Fruit fly (Drosophila melanogaster) whole organism, embryonic: Measurements from ENCODE around the gene CG5376.

ENCODE experiments used
- Blimp-1 ChIP-seq: fragments of 200-800 bp; sonication (Bioruptor generic); optimal IDR thresholded peaks from 3 replicates; lab custom pipeline; 2018; ENCODE audit warnings: missing biosample characterization, missing genetic modification characterization, mild to moderate bottlenecking, moderate library complexity, missing genetic modification reagents
- CG11093 ChIP-seq: fragments of 200-800 bp; sonication (Bioruptor generic); IDR thresholded peaks from 3 replicates; pipeline ENCODE4 v1.3.6; 2022; ENCODE audit warnings: missing biosample characterization, missing genetic modification characterization
- CG13123 ChIP-seq: fragments of 200-800 bp; sonication (Bioruptor generic); optimal IDR thresholded peaks from 2 replicates; lab custom pipeline; 2016; ENCODE audit warnings: missing biosample characterization, missing genetic modification characterization
- CG14441 ChIP-seq: fragments of 200-800 bp; sonication (Bioruptor generic); IDR thresholded peaks from 2 replicates; pipeline ENCODE4 v1.3.6; 2022; ENCODE audit warnings: missing biosample characterization, missing genetic modification characterization
- CG15479 ChIP-seq: fragments of 200-800 bp; sonication (Bioruptor generic); optimal IDR thresholded peaks from 3 replicates; lab custom pipeline; 2019; ENCODE audit warnings: missing biosample characterization, mild to moderate bottlenecking, missing genetic modification characterization, moderate library complexity
- CG1603 ChIP-seq: fragments of 200-800 bp; sonication (Bioruptor generic); optimal IDR thresholded peaks from 2 replicates; lab custom pipeline; 2019; ENCODE audit warnings: missing biosample characterization, mild to moderate bottlenecking, missing genetic modification characterization, moderate library complexity
- CG17568 ChIP-seq: fragments of 200-800 bp; sonication (Bioruptor generic); optimal IDR thresholded peaks from 2 replicates; lab custom pipeline; 2018; ENCODE audit warnings: missing biosample characterization, mild to moderate bottlenecking, missing genetic modification characterization, moderate library complexity
- CG17802 ChIP-seq: fragments of 200-800 bp; sonication (Bioruptor generic); optimal IDR thresholded peaks from 2 replicates; lab custom pipeline; 2018; ENCODE audit warnings: missing biosample characterization, mild to moderate bottlenecking, missing genetic modification characterization, moderate library complexity
- CG2120 ChIP-seq: fragments of 200-800 bp; sonication (Bioruptor generic); optimal IDR thresholded peaks from 3 replicates; lab custom pipeline; 2016; ENCODE audit warnings: missing biosample characterization, missing genetic modification characterization
- CG2129 ChIP-seq: fragments of 200-800 bp; sonication (Bioruptor generic); IDR thresholded peaks from 2 replicates; pipeline ENCODE4 v1.3.6; 2022; ENCODE audit warnings: missing biosample characterization, missing genetic modification characterization; ENCODE audit not compliant: partially characterized antibody
- CG4360 ChIP-seq: fragments of 200-800 bp; sonication (Bioruptor generic); IDR thresholded peaks from 2 replicates; pipeline ENCODE4 v1.3.6; 2022; ENCODE audit warnings: missing biosample characterization, missing genetic modification characterization
- CG4820 ChIP-seq: fragments of 200-800 bp; sonication (Bioruptor generic); optimal IDR thresholded peaks from 3 replicates; lab custom pipeline; 2016; ENCODE audit warnings: missing biosample characterization, missing genetic modification characterization
- CG6654 ChIP-seq: fragments of 200-800 bp; sonication (Bioruptor generic); optimal IDR thresholded peaks from 2 replicates; lab custom pipeline; 2017; ENCODE audit warnings: missing biosample characterization, mild to moderate bottlenecking, missing genetic modification characterization
- CG6854 ChIP-seq: fragments of 200-800 bp; sonication (Bioruptor generic); optimal IDR thresholded peaks from 3 replicates; lab custom pipeline; 2017; ENCODE audit warnings: missing biosample characterization, mild to moderate bottlenecking, missing genetic modification characterization
- CG7786 ChIP-seq: fragments of 200-800 bp; sonication (Bioruptor generic); optimal IDR thresholded peaks from 2 replicates; lab custom pipeline; 2016; ENCODE audit warnings: missing biosample characterization, missing genetic modification characterization
- CG8281 ChIP-seq: fragments of 200-800 bp; sonication (Bioruptor generic); optimal IDR thresholded peaks from 2 replicates; lab custom pipeline; 2018; ENCODE audit warnings: missing biosample characterization, mild to moderate bottlenecking, missing genetic modification characterization, moderate library complexity
- CG8765 ChIP-seq: fragments of 200-800 bp; sonication (Bioruptor generic); IDR thresholded peaks from 2 replicates; pipeline ENCODE4 v1.3.6; 2022; ENCODE audit warnings: missing biosample characterization, missing genetic modification characterization
- CG8944 ChIP-seq: fragments of 200-800 bp; sonication (Bioruptor generic); optimal IDR thresholded peaks from 3 replicates; lab custom pipeline; 2016; ENCODE audit warnings: missing biosample characterization, missing genetic modification characterization
- Camta ChIP-seq: fragments of 200-800 bp; sonication (Bioruptor generic); optimal IDR thresholded peaks from 2 replicates; lab custom pipeline; 2016; ENCODE audit warnings: missing biosample characterization, missing genetic modification characterization
- CrebB ChIP-seq: fragments of 200-800 bp; sonication (Bioruptor generic); optimal IDR thresholded peaks from 3 replicates; lab custom pipeline; 2018; ENCODE audit warnings: missing biosample characterization, mild to moderate bottlenecking, missing genetic modification characterization
- Dbx ChIP-seq: fragments of 200-800 bp; sonication (Bioruptor generic); IDR thresholded peaks from 3 replicates; pipeline ENCODE4 v1.3.6; 2022; ENCODE audit warnings: missing biosample characterization, missing genetic modification characterization
- Dp ChIP-seq: fragments of 200-800 bp; sonication (Bioruptor generic); optimal IDR thresholded peaks from 2 replicates; lab custom pipeline; 2018; ENCODE audit warnings: missing biosample characterization, mild to moderate bottlenecking, missing genetic modification characterization, moderate library complexity
- Dref ChIP-seq: fragments of 200-800 bp; sonication (Bioruptor generic); IDR thresholded peaks from 2 replicates; pipeline ENCODE4 v1.3.6; 2022; ENCODE audit warnings: missing biosample characterization, missing genetic modification characterization
- HLH54F ChIP-seq: fragments of 200-800 bp; sonication (Bioruptor generic); optimal IDR thresholded peaks from 3 replicates; lab custom pipeline; 2016; ENCODE audit warnings: missing biosample characterization, missing genetic modification characterization
- Hr39 ChIP-seq: fragments of >200 bp; optimal IDR thresholded peaks from 2 replicates; lab custom pipeline; 2017
- Hr78 ChIP-seq, 2 experiments: fragments of 200-800 bp in 1 of 2; fragments of >200 bp in 1 of 2; sonication (Bioruptor generic) in 1 of 2; optimal IDR thresholded peaks; 2 replicates each; lab custom pipeline; 2017 to 2019; ENCODE audit warnings: missing biosample characterization in 2 of 2, missing genetic modification characterization in 2 of 2, mild to moderate bottlenecking in 1 of 2, moderate library complexity in 1 of 2
- Lim3 ChIP-seq: fragments of 200-800 bp; sonication (Bioruptor generic); IDR thresholded peaks from 2 replicates; pipeline ENCODE4 v1.3.6; 2022; ENCODE audit warnings: missing biosample characterization, missing genetic modification characterization
- Lpt ChIP-seq: fragments of >200 bp; optimal IDR thresholded peaks from 2 replicates; lab custom pipeline; 2018; ENCODE audit warnings: missing biosample characterization, missing genetic modification characterization
- MESR4 ChIP-seq: fragments of 200-800 bp; sonication (Bioruptor generic); optimal IDR thresholded peaks from 2 replicates; lab custom pipeline; 2018; ENCODE audit warnings: missing biosample characterization, mild to moderate bottlenecking, missing genetic modification characterization, moderate library complexity
- NK7.1 ChIP-seq: fragments of 200-800 bp; sonication (Bioruptor generic); optimal IDR thresholded peaks from 3 replicates; lab custom pipeline; 2016; ENCODE audit warnings: missing biosample characterization, missing genetic modification characterization
- Pdp1 ChIP-seq, 2 experiments: fragments of 200-800 bp; sonication (Bioruptor generic); optimal IDR thresholded peaks; 3 replicates each; lab custom pipeline; 2016; ENCODE audit warnings: missing biosample characterization in 2 of 2, missing genetic modification characterization in 2 of 2, mild to moderate bottlenecking in 1 of 2, moderate library complexity in 1 of 2
- Rx ChIP-seq: fragments of 200-800 bp; sonication (Bioruptor generic); IDR thresholded peaks from 2 replicates; pipeline ENCODE4 v1.3.6; 2022; ENCODE audit warnings: missing biosample characterization, missing genetic modification characterization
- Tbp ChIP-seq: fragments of >200 bp; optimal IDR thresholded peaks from 2 replicates; lab custom pipeline; 2018; ENCODE audit warnings: missing biosample characterization, missing genetic modification characterization
- ac ChIP-seq: fragments of 200-800 bp; sonication (Bioruptor generic); optimal IDR thresholded peaks from 3 replicates; lab custom pipeline; 2017; ENCODE audit warnings: missing biosample characterization, mild to moderate bottlenecking, missing genetic modification characterization
- eve ChIP-seq, 2 experiments: fragments of >200 bp; optimal IDR thresholded peaks; 2 replicates each; lab custom pipeline; 2017; ENCODE audit warnings: missing biosample characterization in 2 of 2, missing genetic modification characterization in 2 of 2
- fd64A ChIP-seq: fragments of 200-800 bp; sonication (Bioruptor generic); optimal IDR thresholded peaks from 3 replicates; lab custom pipeline; 2018; ENCODE audit warnings: missing biosample characterization, mild to moderate bottlenecking, missing genetic modification characterization
- fd96Cb ChIP-seq: fragments of 200-800 bp; sonication (Bioruptor generic); optimal IDR thresholded peaks from 2 replicates; lab custom pipeline; 2018; ENCODE audit warnings: missing biosample characterization, mild to moderate bottlenecking, missing genetic modification characterization, moderate library complexity
- inv ChIP-seq: fragments of 200-800 bp; sonication (Bioruptor generic); IDR thresholded peaks from 2 replicates; pipeline ENCODE4 v1.3.6; 2022; ENCODE audit warnings: missing biosample characterization, missing genetic modification characterization; ENCODE audit not compliant: partially characterized antibody
- kah ChIP-seq: fragments of 200-800 bp; sonication (Bioruptor generic); optimal IDR thresholded peaks from 2 replicates; lab custom pipeline; 2018; ENCODE audit warnings: missing biosample characterization, mild to moderate bottlenecking, missing genetic modification characterization
- lola ChIP-seq, 3 experiments: fragments of >200 bp in 2 of 3; fragments of 200-800 bp in 1 of 3; sonication (Bioruptor generic) in 1 of 3; optimal IDR thresholded peaks; 2 replicates each; lab custom pipeline; 2017 to 2019; ENCODE audit warnings: missing biosample characterization in 3 of 3, missing genetic modification characterization in 3 of 3, mild to moderate bottlenecking in 1 of 3, moderate library complexity in 1 of 3
- luna ChIP-seq: fragments of 200-800 bp; sonication (Bioruptor generic); optimal IDR thresholded peaks from 2 replicates; lab custom pipeline; 2016; ENCODE audit warnings: missing biosample characterization, missing genetic modification characterization
- nom ChIP-seq: fragments of 200-800 bp; sonication (Bioruptor generic); optimal IDR thresholded peaks from 2 replicates; lab custom pipeline; 2017; ENCODE audit warnings: missing biosample characterization, missing genetic modification characterization, mild to moderate bottlenecking, moderate library complexity, missing genetic modification reagents
- pan ChIP-seq, 4 experiments: fragments of >200 bp in 3 of 4; fragments of 200-800 bp in 1 of 4; sonication (Bioruptor generic) in 1 of 4; optimal IDR thresholded peaks in 3 of 4; IDR thresholded peaks in 1 of 4; 2 replicates each; pipeline versions ENCODE4 v1.3.6 to Lab custom; 2017 to 2022; ENCODE audit warnings: missing biosample characterization in 2 of 4, missing genetic modification characterization in 2 of 4, mixed read lengths in 1 of 4
- repo ChIP-seq: fragments of 200-800 bp; sonication (Bioruptor generic); optimal IDR thresholded peaks from 2 replicates; lab custom pipeline; 2016; ENCODE audit warnings: missing biosample characterization, missing genetic modification characterization
- ssp ChIP-seq: fragments of 200-800 bp; sonication (Bioruptor generic); IDR thresholded peaks from 2 replicates; pipeline ENCODE4 v1.3.6; 2022; ENCODE audit warnings: missing biosample characterization, missing genetic modification characterization
- tx ChIP-seq: fragments of 200-800 bp; sonication (Bioruptor generic); optimal IDR thresholded peaks from 2 replicates; lab custom pipeline; 2016; ENCODE audit warnings: missing biosample characterization, missing genetic modification characterization
- vnd ChIP-seq: fragments of 200-800 bp; sonication (Bioruptor generic); IDR thresholded peaks from 3 replicates; pipeline ENCODE4 v1.3.6; 2022; ENCODE audit warnings: missing biosample characterization, missing genetic modification characterization; ENCODE audit not compliant: partially characterized antibody
- zen ChIP-seq: fragments of 200-800 bp; sonication (Bioruptor generic); optimal IDR thresholded peaks from 3 replicates; lab custom pipeline; 2018; ENCODE audit warnings: missing biosample characterization, mild to moderate bottlenecking, missing genetic modification characterization, moderate library complexity
- zfh1 ChIP-seq: fragments of 200-800 bp; sonication (Bioruptor generic); IDR thresholded peaks from 3 replicates; pipeline ENCODE4 v1.3.6; 2022; ENCODE audit warnings: missing biosample characterization, missing genetic modification characterization

Gene CG5376

DNA sequence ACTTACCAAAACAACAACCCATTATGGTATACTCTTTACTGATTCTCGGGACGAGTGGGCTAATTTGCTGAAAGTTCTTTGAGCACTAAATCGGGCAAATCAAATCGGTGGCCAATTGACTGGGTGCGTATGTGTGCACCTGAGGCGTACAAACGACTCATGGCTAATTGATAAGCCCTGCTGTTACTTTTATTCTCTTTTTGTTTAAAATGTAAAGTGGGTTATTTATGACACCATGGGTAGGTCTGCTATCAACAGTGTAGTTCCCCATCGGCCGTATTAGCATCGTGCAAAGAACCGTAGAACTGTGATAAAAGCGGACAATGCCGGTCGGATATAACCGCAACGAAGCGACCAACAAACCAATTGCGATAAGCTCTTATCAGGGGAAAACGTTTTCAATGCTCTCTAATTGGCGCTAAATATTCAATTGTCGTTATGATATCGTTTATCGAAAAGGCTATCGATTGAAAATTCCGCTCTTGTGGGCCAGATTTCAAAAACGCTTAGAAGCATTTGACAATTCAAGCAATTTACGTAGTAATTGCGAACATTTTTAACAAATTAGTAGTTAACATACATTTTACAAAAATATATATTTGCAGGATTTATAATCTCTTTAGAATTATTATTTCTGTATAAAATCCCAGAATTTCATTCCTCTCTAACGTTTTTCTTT, 41.4 kb downstream of the CG5376 start, which contains the start of gene CG34288 (continued):
- TF ChIP-seq nom (GFP tag; lab: Kevin White, UChicago) = no peak
- no peak for TF ChIP-seq Lpt
- TF ChIP-seq CG7786 (GFP tag; lab: Kevin White, UChicago) = peak; percentile 7
- peak; percentile 53 for TF ChIP-seq CG1603 (tag; lab: Kevin White, UChicago)
- TF ChIP-seq CrebB = no peak
- no peak for TF ChIP-seq CG4360
- no peak for TF ChIP-seq eve (GFP tag; optimal IDR thresholded peaks at IDR 0.05; lab: Kevin White, UChicago)
- no peak for TF ChIP-seq CG8765
- peak; percentile 2 for TF ChIP-seq tx
- TF ChIP-seq kah (GFP tag; lab: Kevin White, UChicago) = no peak
- no peak for TF ChIP-seq Rx (GFP tag; lab: Robert Waterston, UW)
- no peak for TF ChIP-seq fd96Cb (tag; lab: Kevin White, UChicago)
- TF ChIP-seq Hr78 (GFP tag; optimal IDR thresholded peaks at IDR 0.05; lab: Kevin White, UChicago) = no peak
- no peak for TF ChIP-seq Tbp (GFP tag; lab: Kevin White, UChicago)
- no peak for TF ChIP-seq ac (GFP tag; lab: Kevin White, UChicago)
- no peak for TF ChIP-seq Lim3 (GFP tag; lab: Robert Waterston, UW)
- TF ChIP-seq fd64A = no peak
- no peak for TF ChIP-seq ssp (GFP tag; lab: Robert Waterston, UW)
- TF ChIP-seq luna = no peak
- no peak for TF ChIP-seq lola (GFP tag; optimal IDR thresholded peaks at IDR 0.05; lab: Kevin White, UChicago)
- no peak for TF ChIP-seq CG8281 (tag; lab: Kevin White, UChicago)
- TF ChIP-seq Pdp1 (GFP tag; optimal IDR thresholded peaks at IDR 0.05; lab: Kevin White, UChicago) = no peak
- TF ChIP-seq inv = no peak
- TF ChIP-seq CG17568 = no peak
- no peak for TF ChIP-seq CG6654
- no peak for TF ChIP-seq CG17802 (tag; lab: Kevin White, UChicago)
- peak; percentile 55 for TF ChIP-seq CG14441
- TF ChIP-seq repo = no peak
- TF ChIP-seq Hr39 (lab: Kevin White, UChicago) = no peak
- TF ChIP-seq pan (optimal IDR thresholded peaks at IDR 0.05; lab: Kevin White, UChicago) = no peak
- peak in 1 of 2 experiments; percentile 37 for TF ChIP-seq pan (GFP tag; optimal IDR thresholded peaks at IDR 0.05 in 1 of 2, IDR thresholded peaks at IDR 0.05 in 1 of 2)
- TF ChIP-seq zen (tag; lab: Kevin White, UChicago) = no peak
- TF ChIP-seq Camta (GFP tag; lab: Kevin White, UChicago) = no peak
- no peak for TF ChIP-seq CG11093 (GFP tag; lab: Robert Waterston, UW)
- TF ChIP-seq CG2120 (GFP tag; lab: Kevin White, UChicago) = peak; percentile 73
- no peak for TF ChIP-seq vnd (GFP tag; lab: Robert Waterston, UW)
- TF ChIP-seq Blimp-1 (GFP tag; lab: Kevin White, UChicago) = no peak
- peak; percentile 58 for TF ChIP-seq Dref (GFP tag; lab: Robert Waterston, UW)
- peak; percentile 34; the same call in 2 of the 3 replicates for TF ChIP-seq zfh1 (GFP tag; lab: Robert Waterston, UW)
- TF ChIP-seq CG8944 (GFP tag; lab: Kevin White, UChicago) = no peak
- TF ChIP-seq CG4820 (GFP tag; lab: Kevin White, UChicago) = no peak
- TF ChIP-seq CG13123 (GFP tag; lab: Kevin White, UChicago) = no peak
- TF ChIP-seq CG2129 (GFP tag; lab: Robert Waterston, UW) = no peak
- no peak for TF ChIP-seq HLH54F (GFP tag; lab: Kevin White, UChicago)
- TF ChIP-seq NK7.1 (GFP tag; lab: Kevin White, UChicago) = no peak
- no peak for TF ChIP-seq MESR4 (GFP tag; lab: Kevin White, UChicago)
- no peak for TF ChIP-seq CG6854 (GFP tag; lab: Kevin White, UChicago)
- peak; percentile 75 for TF ChIP-seq Dbx (GFP tag; lab: Robert Waterston, UW)
- TF ChIP-seq CG15479 (GFP tag; lab: Kevin White, UChicago) = no peak
- peak; percentile 76 for TF ChIP-seq Dp (GFP tag; lab: Kevin White, UChicago)
